Fruit fly (Drosophila melanogaster) whole organism, embryonic: ENCODE measurements around the gene TkR86C.

Experiments used
- Atf-2 ChIP-seq: fragments of 200-800 bp; sonication (Bioruptor generic); optimal IDR thresholded peaks from 2 replicates; lab custom pipeline; 2016; ENCODE audit warnings: missing biosample characterization, missing genetic modification characterization
- B-H2 ChIP-seq: fragments of 200-800 bp; sonication (Bioruptor generic); optimal IDR thresholded peaks from 2 replicates; lab custom pipeline; 2018; ENCODE audit warnings: missing biosample characterization, mild to moderate bottlenecking, missing genetic modification characterization
- Blimp-1 ChIP-seq: fragments of 200-800 bp; sonication (Bioruptor generic); optimal IDR thresholded peaks from 3 replicates; lab custom pipeline; 2018; ENCODE audit warnings: missing biosample characterization, missing genetic modification characterization, mild to moderate bottlenecking, moderate library complexity, missing genetic modification reagents
- Bteb2 ChIP-seq: fragments of 200-800 bp; sonication (Bioruptor generic); optimal IDR thresholded peaks from 2 replicates; lab custom pipeline; 2016; ENCODE audit warnings: missing biosample characterization, missing genetic modification characterization
- CG10431 ChIP-seq: fragments of 200-800 bp; sonication (Bioruptor generic); optimal IDR thresholded peaks from 3 replicates; lab custom pipeline; 2018; ENCODE audit warnings: missing biosample characterization, mild to moderate bottlenecking, missing genetic modification characterization
- CG10543 ChIP-seq: fragments of 200-800 bp; sonication (Bioruptor generic); optimal IDR thresholded peaks from 3 replicates; lab custom pipeline; 2017; ENCODE audit warnings: missing biosample characterization, mild to moderate bottlenecking, missing genetic modification characterization, moderate library complexity
- CG10654 ChIP-seq: fragments of 200-800 bp; sonication (Bioruptor generic); optimal IDR thresholded peaks from 2 replicates; lab custom pipeline; 2016; ENCODE audit warnings: missing biosample characterization, missing genetic modification characterization
- CG10959 ChIP-seq: fragments of 200-800 bp; sonication (Bioruptor generic); IDR thresholded peaks from 2 replicates; pipeline ENCODE4 v1.3.6; 2022; ENCODE audit warnings: missing biosample characterization, missing genetic modification characterization
- CG11504 ChIP-seq: fragments of 200-800 bp; sonication (Bioruptor generic); optimal IDR thresholded peaks from 3 replicates; lab custom pipeline; 2019; ENCODE audit warnings: missing biosample characterization, mild to moderate bottlenecking, missing genetic modification characterization, moderate library complexity
- CG12071 ChIP-seq: fragments of 200-800 bp; sonication (Bioruptor generic); optimal IDR thresholded peaks from 3 replicates; lab custom pipeline; 2018; ENCODE audit warnings: missing biosample characterization, mild to moderate bottlenecking, missing genetic modification characterization
- CG12104 ChIP-seq: fragments of 200-800 bp; sonication (Bioruptor generic); optimal IDR thresholded peaks from 3 replicates; lab custom pipeline; 2016; ENCODE audit warnings: missing biosample characterization, missing genetic modification characterization
- CG12299 ChIP-seq: fragments of 200-800 bp; sonication (Bioruptor generic); optimal IDR thresholded peaks from 2 replicates; lab custom pipeline; 2018; ENCODE audit warnings: missing biosample characterization, mild to moderate bottlenecking, missing genetic modification characterization
- CG12391 ChIP-seq: fragments of 200-800 bp; sonication (Bioruptor generic); optimal IDR thresholded peaks from 3 replicates; lab custom pipeline; 2018; ENCODE audit warnings: missing biosample characterization, mild to moderate bottlenecking, missing genetic modification characterization, moderate library complexity
- CG12769 ChIP-seq: fragments of 200-800 bp; sonication (Bioruptor generic); optimal IDR thresholded peaks from 2 replicates; lab custom pipeline; 2019; ENCODE audit warnings: missing biosample characterization, mild to moderate bottlenecking, missing genetic modification characterization, moderate library complexity
- CG14050 ChIP-seq: fragments of 200-800 bp; sonication (Bioruptor generic); IDR thresholded peaks from 3 replicates; pipeline ENCODE4 v1.3.6; 2022; ENCODE audit warnings: missing biosample characterization, missing genetic modification characterization
- CG15696 ChIP-seq: fragments of 200-800 bp; sonication (Bioruptor generic); optimal IDR thresholded peaks from 2 replicates; lab custom pipeline; 2019; ENCODE audit warnings: missing biosample characterization, mild to moderate bottlenecking, missing genetic modification characterization, moderate library complexity
- CG16863 ChIP-seq: fragments of 200-800 bp; sonication (Bioruptor generic); optimal IDR thresholded peaks from 3 replicates; lab custom pipeline; 2016; ENCODE audit warnings: missing biosample characterization, missing genetic modification characterization
- CG17802 ChIP-seq: fragments of 200-800 bp; sonication (Bioruptor generic); optimal IDR thresholded peaks from 2 replicates; lab custom pipeline; 2018; ENCODE audit warnings: missing biosample characterization, mild to moderate bottlenecking, missing genetic modification characterization, moderate library complexity
- CG2120 ChIP-seq: fragments of 200-800 bp; sonication (Bioruptor generic); optimal IDR thresholded peaks from 3 replicates; lab custom pipeline; 2016; ENCODE audit warnings: missing biosample characterization, missing genetic modification characterization
- CG30020 ChIP-seq: fragments of 200-800 bp; optimal IDR thresholded peaks from 2 replicates; lab custom pipeline; 2019; ENCODE audit warnings: missing biosample characterization, mild to moderate bottlenecking, missing genetic modification characterization, moderate library complexity
- CG32772 ChIP-seq: fragments of 200-800 bp; sonication (Bioruptor generic); IDR thresholded peaks from 2 replicates; pipeline ENCODE4 v1.3.6; 2022; ENCODE audit warnings: missing biosample characterization, missing genetic modification characterization
- CG3281 ChIP-seq: fragments of 200-800 bp; sonication (Bioruptor generic); optimal IDR thresholded peaks from 3 replicates; lab custom pipeline; 2017; ENCODE audit warnings: missing biosample characterization, mild to moderate bottlenecking, missing genetic modification characterization
- CG42726 ChIP-seq: fragments of 200-800 bp; sonication (Bioruptor generic); IDR thresholded peaks from 2 replicates; pipeline ENCODE4 v1.3.6; 2022; ENCODE audit warnings: missing biosample characterization, missing genetic modification characterization; ENCODE audit not compliant: partially characterized antibody
- CG7839 ChIP-seq: fragments of 200-800 bp; sonication (Bioruptor generic); optimal IDR thresholded peaks from 3 replicates; lab custom pipeline; 2018; ENCODE audit warnings: missing biosample characterization, mild to moderate bottlenecking, missing genetic modification characterization, moderate library complexity
- CG8281 ChIP-seq: fragments of 200-800 bp; sonication (Bioruptor generic); optimal IDR thresholded peaks from 2 replicates; lab custom pipeline; 2018; ENCODE audit warnings: missing biosample characterization, mild to moderate bottlenecking, missing genetic modification characterization, moderate library complexity
- CG8388 ChIP-seq: fragments of 200-800 bp; sonication (Bioruptor generic); optimal IDR thresholded peaks from 2 replicates; lab custom pipeline; 2019; ENCODE audit warnings: missing biosample characterization, mild to moderate bottlenecking, missing genetic modification characterization, moderate library complexity
- CkIIα-i1 ChIP-seq: fragments of 200-800 bp; sonication (Bioruptor generic); IDR thresholded peaks from 2 replicates; pipeline ENCODE4 v1.3.6; 2022; ENCODE audit warnings: missing biosample characterization, missing genetic modification characterization
- Deaf1 ChIP-seq: fragments of 200-800 bp; optimal IDR thresholded peaks from 3 replicates; lab custom pipeline; 2019; ENCODE audit warnings: missing biosample characterization, mild to moderate bottlenecking, missing genetic modification characterization, moderate library complexity
- Dip2 ChIP-seq: fragments of 200-800 bp; sonication (Bioruptor generic); IDR thresholded peaks from 2 replicates; pipeline ENCODE4 v1.3.6; 2022; ENCODE audit warnings: missing biosample characterization, missing genetic modification characterization
- Eip74EF ChIP-seq, 2 experiments: fragments of 200-800 bp in 1 of 2; fragments of >200 bp in 1 of 2; sonication (Bioruptor generic) in 1 of 2; optimal IDR thresholded peaks; 2 replicates each; lab custom pipeline; 2017 to 2019; ENCODE audit warnings: missing biosample characterization in 2 of 2, missing genetic modification characterization in 2 of 2, mild to moderate bottlenecking in 1 of 2, moderate library complexity in 1 of 2
- Gsc ChIP-seq: fragments of 200-800 bp; sonication (Bioruptor generic); IDR thresholded peaks from 2 replicates; pipeline ENCODE4 v1.3.6; 2022; ENCODE audit warnings: missing biosample characterization, missing genetic modification characterization
- Hmx ChIP-seq: fragments of 200-800 bp; sonication (Bioruptor generic); optimal IDR thresholded peaks from 2 replicates; lab custom pipeline; 2016; ENCODE audit warnings: missing biosample characterization, missing genetic modification characterization
- Hr51 ChIP-seq, 2 experiments: fragments of 200-800 bp; sonication (Bioruptor generic); optimal IDR thresholded peaks; 2 replicates in 1 of 2; 3 replicates in 1 of 2; lab custom pipeline; 2016 to 2018; ENCODE audit warnings: missing biosample characterization in 2 of 2, missing genetic modification characterization in 2 of 2, mild to moderate bottlenecking in 1 of 2, moderate library complexity in 1 of 2
- Hsf ChIP-seq: fragments of 200-800 bp; sonication (Bioruptor generic); optimal IDR thresholded peaks from 3 replicates; lab custom pipeline; 2016; ENCODE audit warnings: missing biosample characterization, missing genetic modification characterization
- Lpt ChIP-seq: fragments of >200 bp; optimal IDR thresholded peaks from 2 replicates; lab custom pipeline; 2018; ENCODE audit warnings: missing biosample characterization, missing genetic modification characterization
- PHDP ChIP-seq: fragments of 200-800 bp; sonication (Bioruptor generic); optimal IDR thresholded peaks from 3 replicates; lab custom pipeline; 2018; ENCODE audit warnings: missing biosample characterization, mild to moderate bottlenecking, missing genetic modification characterization, moderate library complexity
- chinmo ChIP-seq: fragments of 200-800 bp; sonication (Bioruptor generic); IDR thresholded peaks from 4 replicates; pipeline ENCODE4 v1.3.6; 2022; ENCODE audit warnings: missing biosample characterization, missing genetic modification characterization; ENCODE audit not compliant: partially characterized antibody
- croc ChIP-seq: fragments of 200-800 bp; sonication (Bioruptor generic); conservative IDR thresholded peaks from 3 replicates; pipeline ENCODE4 v1.3.6; 2022; ENCODE audit warnings: missing biosample characterization, missing genetic modification characterization
- eve ChIP-seq, 2 experiments: fragments of >200 bp; optimal IDR thresholded peaks; 2 replicates each; lab custom pipeline; 2017; ENCODE audit warnings: missing biosample characterization in 2 of 2, missing genetic modification characterization in 2 of 2
- gfzf ChIP-seq: fragments of 200-800 bp; sonication (Bioruptor generic); optimal IDR thresholded peaks from 2 replicates; lab custom pipeline; 2016; ENCODE audit warnings: missing biosample characterization, mild to moderate bottlenecking, missing genetic modification characterization, moderate library complexity
- lov ChIP-seq, 2 experiments: fragments of 200-800 bp in 1 of 2; fragments of >200 bp in 1 of 2; sonication (Bioruptor generic) in 1 of 2; IDR thresholded peaks in 1 of 2; optimal IDR thresholded peaks in 1 of 2; 2 replicates in 1 of 2; 3 replicates in 1 of 2; pipeline versions ENCODE4 v1.3.6 to Lab custom; 2017 to 2022; ENCODE audit warnings: missing biosample characterization in 1 of 2, missing genetic modification characterization in 1 of 2
- org-1 ChIP-seq: fragments of 200-800 bp; sonication (Bioruptor generic); optimal IDR thresholded peaks from 2 replicates; lab custom pipeline; 2017; ENCODE audit warnings: missing biosample characterization, missing genetic modification characterization
- repo ChIP-seq: fragments of 200-800 bp; sonication (Bioruptor generic); optimal IDR thresholded peaks from 2 replicates; lab custom pipeline; 2016; ENCODE audit warnings: missing biosample characterization, missing genetic modification characterization
- seq ChIP-seq: fragments of 200-800 bp; sonication (Bioruptor generic); IDR thresholded peaks from 2 replicates; pipeline ENCODE4 v1.3.6; 2022; ENCODE audit warnings: missing biosample characterization, missing genetic modification characterization
- sisA ChIP-seq: fragments of 200-800 bp; sonication (Bioruptor generic); IDR thresholded peaks from 2 replicates; pipeline ENCODE4 v1.3.6; 2022; ENCODE audit warnings: missing biosample characterization, missing genetic modification characterization
- stwl ChIP-seq: fragments of 200-800 bp; sonication (Bioruptor generic); optimal IDR thresholded peaks from 3 replicates; lab custom pipeline; 2018; ENCODE audit warnings: missing biosample characterization, mild to moderate bottlenecking, missing genetic modification characterization, moderate library complexity
- unpg ChIP-seq: fragments of 200-800 bp; sonication (Bioruptor generic); optimal IDR thresholded peaks from 3 replicates; lab custom pipeline; 2018; ENCODE audit warnings: missing biosample characterization, mild to moderate bottlenecking, missing genetic modification characterization, moderate library complexity

TkR86C gene

dm6 chr3R:10760966-10761855 lies 10.2 kb upstream of the TkR86C start, which contains the start of the genes MED7 and Cap-H2 (continued):
- TF ChIP-seq CG17802 (tag; lab: Kevin White, UChicago) (peak; percentile 0), CG11504 (no peak), CG7839 (no peak), eve (GFP tag; optimal IDR thresholded peaks at IDR 0.05; lab: Kevin White, UChicago) (no peak), Bteb2 (GFP tag; lab: Kevin White, UChicago) (peak; percentile 74), CG8281 (tag; lab: Kevin White, UChicago) (no peak), chinmo (peak; percentile 96), Hmx (no peak), CG10959 (GFP tag; lab: Robert Waterston, UW) (no peak; the same call in 1 of the 2 replicates), Deaf1 (tag; lab: Kevin White, UChicago) (no peak), CG2120 (peak; percentile 91), CG42726 (GFP tag; lab: Robert Waterston, UW) (peak; percentile 93), Hr51 (GFP tag; optimal IDR thresholded peaks at IDR 0.05; lab: Kevin White, UChicago) (peak in 1 of 2 experiments; percentile 85), CG12104 (GFP tag; lab: Kevin White, UChicago) (peak; percentile 32), unpg (GFP tag; lab: Kevin White, UChicago) (peak; percentile 72), seq (GFP tag; lab: Robert Waterston, UW) (peak; percentile 57; the same call in 1 of the 2 replicates), B-H2 (peak; percentile 62), CG3281 (GFP tag; lab: Kevin White, UChicago) (peak; percentile 66), Atf-2 (GFP tag; lab: Kevin White, UChicago) (peak; percentile 59), CG30020 (tag; lab: Kevin White, UChicago) (peak; percentile 74), CG10431 (GFP tag; lab: Kevin White, UChicago) (no peak), CG15696 (peak; percentile 84), stwl (peak; percentile 76), CG32772 (GFP tag; lab: Robert Waterston, UW) (peak; percentile 75), gfzf (GFP tag; lab: Kevin White, UChicago) (peak; percentile 39), CkIIα-i1 (GFP tag; lab: Robert Waterston, UW) (no peak), croc (GFP tag; lab: Robert Waterston, UW) (peak; percentile 72), Eip74EF (GFP tag; optimal IDR thresholded peaks at IDR 0.05; lab: Kevin White, UChicago) (no peak), sisA (GFP tag; lab: Robert Waterston, UW) (peak; percentile 87), repo (peak; percentile 55), Hsf (GFP tag; lab: Kevin White, UChicago) (peak; percentile 87), CG10654 (GFP tag; lab: Kevin White, UChicago) (peak; percentile 85), CG14050 (GFP tag; lab: Robert Waterston, UW) (peak; percentile 64), CG16863 (peak; percentile 67), CG12391 (peak; percentile 92), CG12071 (GFP tag; lab: Kevin White, UChicago) (no peak), lov (optimal IDR thresholded peaks at IDR 0.05; lab: Kevin White, UChicago) (no peak), lov (GFP tag; IDR thresholded peaks at IDR 0.05; lab: Robert Waterston, UW) (0 out of 3 replicates have a peak, but pooled peaks have one; percentile 27), Lpt (GFP tag; lab: Kevin White, UChicago) (no peak), Dip2 (GFP tag; lab: Robert Waterston, UW) (peak; percentile 25; the same call in 1 of the 2 replicates), CG10543 (GFP tag; lab: Kevin White, UChicago) (peak; percentile 27), CG12769 (tag; lab: Kevin White, UChicago) (peak; percentile 69), CG8388 (GFP tag; lab: Kevin White, UChicago) (no peak), Blimp-1 (no peak), Gsc (GFP tag; lab: Robert Waterston, UW) (no peak), org-1 (GFP tag; lab: Kevin White, UChicago) (no peak), CG12299 (tag; lab: Kevin White, UChicago) (peak; percentile 47), PHDP (tag; lab: Kevin White, UChicago) (peak; percentile 79)
